Fruit fly (Drosophila melanogaster) whole organism, prepupa: Measurements from ENCODE around the gene CG1998.

Experiments used
- CG7368 ChIP-seq: fragments of 200-800 bp; sonication (Bioruptor generic); optimal IDR thresholded peaks from 3 replicates; lab custom pipeline; 2016; ENCODE audit warnings: missing biosample characterization, missing genetic modification characterization
- Eip75B ChIP-seq: fragments of 200-800 bp; sonication (Bioruptor generic); optimal IDR thresholded peaks from 3 replicates; lab custom pipeline; 2016; ENCODE audit warnings: missing biosample characterization, missing genetic modification characterization
- Hr39 ChIP-seq: fragments of 200-800 bp; sonication (Bioruptor generic); optimal IDR thresholded peaks from 2 replicates; lab custom pipeline; 2016; ENCODE audit warnings: missing biosample characterization, missing genetic modification characterization
- Lpt ChIP-seq: fragments of 200-800 bp; sonication (Bioruptor generic); optimal IDR thresholded peaks from 3 replicates; lab custom pipeline; 2016; ENCODE audit warnings: missing biosample characterization, missing genetic modification characterization
- OdsH ChIP-seq: fragments of 200-800 bp; sonication (Bioruptor generic); optimal IDR thresholded peaks from 3 replicates; lab custom pipeline; 2016; ENCODE audit warnings: missing biosample characterization, missing genetic modification characterization
- Smox ChIP-seq: fragments of 200-800 bp; sonication (Bioruptor generic); optimal IDR thresholded peaks from 3 replicates; lab custom pipeline; 2016; ENCODE audit warnings: missing biosample characterization, missing genetic modification characterization
- Sox102F ChIP-seq: fragments of 200-800 bp; sonication (Bioruptor generic); optimal IDR thresholded peaks from 2 replicates; lab custom pipeline; 2016; ENCODE audit warnings: missing biosample characterization, mild to moderate bottlenecking, missing genetic modification characterization
- fd59A ChIP-seq: fragments of 200-800 bp; sonication (Bioruptor generic); optimal IDR thresholded peaks from 2 replicates; lab custom pipeline; 2017; ENCODE audit warnings: missing biosample characterization, mild to moderate bottlenecking, missing genetic modification characterization, missing genetic modification reagents
- spab ChIP-seq: fragments of 200-800 bp; sonication (Bioruptor generic); optimal IDR thresholded peaks from 2 replicates; lab custom pipeline; 2017; ENCODE audit warnings: missing biosample characterization, mild to moderate bottlenecking, missing genetic modification characterization, missing genetic modification reagents
- vri ChIP-seq: fragments of 200-800 bp; sonication (Bioruptor generic); optimal IDR thresholded peaks from 3 replicates; lab custom pipeline; 2016; ENCODE audit warnings: missing biosample characterization, mild to moderate bottlenecking, missing genetic modification characterization

DNA sequence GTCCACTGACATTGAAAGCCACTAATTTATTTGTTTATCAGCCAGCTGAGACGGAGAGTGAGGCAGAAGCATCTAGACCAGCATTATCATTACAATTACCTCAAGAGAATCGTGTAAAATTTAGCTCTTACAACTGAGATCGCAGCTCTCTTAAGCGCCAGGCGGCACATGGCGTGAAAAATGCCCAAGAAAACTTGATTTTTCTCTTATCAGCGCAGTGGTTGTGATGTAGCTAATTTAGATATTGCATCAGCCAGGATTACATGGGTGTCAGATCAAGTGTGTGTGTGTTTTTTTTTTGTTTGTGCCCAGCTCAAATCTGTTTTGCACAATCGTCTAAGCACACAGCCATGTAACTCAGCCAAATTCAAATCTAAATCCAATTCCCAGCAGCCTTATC is 17.9 kb downstream of the CG1998 start:
- no peak for TF ChIP-seq CG7368 (GFP tag; lab: Kevin White, UChicago)
- no peak for TF ChIP-seq OdsH (GFP tag; lab: Kevin White, UChicago)
- TF ChIP-seq Hr39 (GFP tag; lab: Kevin White, UChicago) = no peak
- TF ChIP-seq vri (GFP tag; lab: Kevin White, UChicago) = no peak
- TF ChIP-seq spab (GFP tag; lab: Kevin White, UChicago) = no peak
- TF ChIP-seq Eip75B (GFP tag; lab: Kevin White, UChicago) = no peak
- TF ChIP-seq Sox102F (GFP tag; lab: Kevin White, UChicago) = no peak
- TF ChIP-seq fd59A = no peak
- no peak for TF ChIP-seq Lpt
- TF ChIP-seq Smox (GFP tag; lab: Kevin White, UChicago) = no peak
